Worm (Caenorhabditis elegans) whole organism, L3 larva: ENCODE measurements around the gene K12H4.5.

Experiments
- R02D3.7 ChIP-seq: fragments of 150-350 bp; optimal IDR thresholded peaks from 2 replicates; lab custom pipeline; 2014; ENCODE audit warnings: missing biosample characterization, missing genetic modification characterization
- aly-2 ChIP-seq: fragments of 150-350 bp; optimal IDR thresholded peaks from 2 replicates; lab custom pipeline; 2014; ENCODE audit warnings: missing biosample characterization, missing genetic modification characterization
- ceh-16 ChIP-seq: sonication (generic microtip); optimal IDR thresholded peaks from 2 replicates; lab custom pipeline; 2017; ENCODE audit warnings: missing biosample characterization, missing genetic modification characterization
- ceh-28 ChIP-seq: fragments of 150-350 bp; optimal IDR thresholded peaks from 2 replicates; lab custom pipeline; 2014; ENCODE audit warnings: missing biosample characterization, missing genetic modification reagents, missing genetic modification characterization
- ceh-82 ChIP-seq: fragments of 150-350 bp; optimal IDR thresholded peaks from 2 replicates; lab custom pipeline; 2014; ENCODE audit warnings: missing biosample characterization, missing genetic modification characterization
- ceh-9 ChIP-seq: sonication (generic microtip); optimal IDR thresholded peaks from 2 replicates; lab custom pipeline; 2018; ENCODE audit warnings: missing biosample characterization, missing genetic modification characterization
- daf-12 ChIP-seq: fragments of 150-350 bp; optimal IDR thresholded peaks from 2 replicates; lab custom pipeline; 2014; ENCODE audit warnings: missing biosample characterization, missing genetic modification reagents, missing genetic modification characterization
- egl-27 ChIP-seq: sonication (generic microtip); optimal IDR thresholded peaks from 4 replicates; lab custom pipeline; 2017; ENCODE audit warnings: missing biosample characterization, missing genetic modification reagents, missing genetic modification characterization
- elt-1 ChIP-seq: fragments of 150-350 bp; optimal IDR thresholded peaks from 2 replicates; lab custom pipeline; 2014; ENCODE audit warnings: missing biosample characterization, missing genetic modification characterization
- elt-2 ChIP-seq: sonication (generic microtip); optimal IDR thresholded peaks from 2 replicates; lab custom pipeline; 2016; ENCODE audit warnings: missing genetic modification reagents, mild to moderate bottlenecking, missing genetic modification characterization, missing compliant biosample characterization
- elt-3 ChIP-seq, 3 experiments: fragments of 150-350 bp in 1 of 3; sonication (generic microtip) in 2 of 3; optimal IDR thresholded peaks; 2 replicates in 2 of 3; 4 replicates in 1 of 3; lab custom pipeline; 2014 to 2017; ENCODE audit warnings: missing biosample characterization in 3 of 3, missing genetic modification characterization in 3 of 3
- eor-1 ChIP-seq, 2 experiments: fragments of 150-350 bp; optimal IDR thresholded peaks; 2 replicates each; lab custom pipeline; 2014 to 2018; ENCODE audit warnings: missing biosample characterization in 2 of 2, missing genetic modification characterization in 2 of 2
- fkh-2 ChIP-seq: fragments of 150-350 bp; optimal IDR thresholded peaks from 2 replicates; lab custom pipeline; 2014; ENCODE audit warnings: missing biosample characterization, missing genetic modification reagents, missing genetic modification characterization
- fos-1 ChIP-seq: fragments of 150-350 bp; optimal IDR thresholded peaks from 2 replicates; lab custom pipeline; 2014; ENCODE audit warnings: missing biosample characterization, missing genetic modification characterization
- hmg-11 ChIP-seq: sonication (generic microtip); optimal IDR thresholded peaks from 2 replicates; lab custom pipeline; 2016; ENCODE audit warnings: missing genetic modification characterization, missing compliant biosample characterization
- jun-1 ChIP-seq: fragments of 150-350 bp; optimal IDR thresholded peaks from 2 replicates; lab custom pipeline; 2014; ENCODE audit warnings: missing biosample characterization, missing genetic modification reagents, missing genetic modification characterization
- lin-39 ChIP-seq: fragments of 150-350 bp; optimal IDR thresholded peaks from 2 replicates; lab custom pipeline; 2018; ENCODE audit warnings: missing biosample characterization, missing genetic modification reagents, missing genetic modification characterization
- lsy-12 ChIP-seq: sonication (generic microtip); optimal IDR thresholded peaks from 2 replicates; lab custom pipeline; 2016; ENCODE audit warnings: mild to moderate bottlenecking, missing genetic modification characterization, missing compliant biosample characterization
- mdl-1 ChIP-seq: fragments of 150-350 bp; optimal IDR thresholded peaks from 2 replicates; lab custom pipeline; 2014; ENCODE audit warnings: missing biosample characterization, missing genetic modification characterization
- mml-1 ChIP-seq: fragments of 150-350 bp; sonication (generic microtip); optimal IDR thresholded peaks from 3 replicates; lab custom pipeline; 2014; ENCODE audit warnings: missing biosample characterization, missing genetic modification characterization
- nfya-1 ChIP-seq: sonication (generic microtip); optimal IDR thresholded peaks from 2 replicates; lab custom pipeline; 2017; ENCODE audit warnings: missing genetic modification characterization, mild to moderate bottlenecking, missing compliant biosample characterization, antibody characterized with exemption, moderate library complexity; ENCODE audit not compliant: insufficient read depth
- nhr-11 ChIP-seq: fragments of 150-350 bp; optimal IDR thresholded peaks from 2 replicates; lab custom pipeline; 2014; ENCODE audit warnings: missing biosample characterization, missing genetic modification characterization
- nhr-12 ChIP-seq: fragments of 150-350 bp; optimal IDR thresholded peaks from 2 replicates; lab custom pipeline; 2014; ENCODE audit warnings: missing biosample characterization, missing genetic modification characterization
- nhr-23 ChIP-seq: fragments of 150-350 bp; optimal IDR thresholded peaks from 2 replicates; lab custom pipeline; 2014; ENCODE audit warnings: missing biosample characterization, missing genetic modification reagents, missing genetic modification characterization
- nhr-25 ChIP-seq: sonication (generic microtip); optimal IDR thresholded peaks from 2 replicates; lab custom pipeline; 2017; ENCODE audit warnings: missing biosample characterization, missing genetic modification characterization
- nhr-28 ChIP-seq: fragments of 150-350 bp; optimal IDR thresholded peaks from 2 replicates; lab custom pipeline; 2014; ENCODE audit warnings: missing biosample characterization, missing genetic modification characterization
- nhr-43 ChIP-seq: sonication (generic microtip); optimal IDR thresholded peaks from 2 replicates; lab custom pipeline; 2016; ENCODE audit warnings: mild to moderate bottlenecking, missing genetic modification characterization, missing compliant biosample characterization; ENCODE audit not compliant: poor library complexity, severe bottlenecking
- nhr-76 ChIP-seq: fragments of 150-350 bp; sonication (generic microtip); optimal IDR thresholded peaks from 5 replicates; lab custom pipeline; 2014; ENCODE audit warnings: missing biosample characterization, missing genetic modification characterization
- nhr-77 ChIP-seq: fragments of 150-350 bp; optimal IDR thresholded peaks from 2 replicates; lab custom pipeline; 2014; ENCODE audit warnings: missing biosample characterization, missing genetic modification characterization
- pqm-1 ChIP-seq: fragments of 150-350 bp; optimal IDR thresholded peaks from 2 replicates; lab custom pipeline; 2017; ENCODE audit warnings: missing biosample characterization, missing genetic modification characterization, inconsistent platforms
- sea-2 ChIP-seq: fragments of 150-350 bp; sonication (generic microtip); optimal IDR thresholded peaks from 4 replicates; lab custom pipeline; 2014; ENCODE audit warnings: missing biosample characterization, missing genetic modification reagents, missing genetic modification characterization
- skn-1 ChIP-seq: fragments of 150-350 bp; optimal IDR thresholded peaks from 2 replicates; lab custom pipeline; 2014; ENCODE audit warnings: missing biosample characterization, missing genetic modification characterization
- snpc-4 ChIP-seq: fragments of 150-350 bp; optimal IDR thresholded peaks from 2 replicates; lab custom pipeline; 2014; ENCODE audit warnings: missing biosample characterization, missing genetic modification characterization
- tbx-2 ChIP-seq: sonication (generic microtip); optimal IDR thresholded peaks from 2 replicates; lab custom pipeline; 2016; ENCODE audit warnings: mild to moderate bottlenecking, missing genetic modification characterization, missing compliant biosample characterization
- unc-39 ChIP-seq: sonication (generic microtip); optimal IDR thresholded peaks from 4 replicates; lab custom pipeline; 2017; ENCODE audit warnings: missing biosample characterization, missing genetic modification characterization
- unc-62 ChIP-seq: fragments of 150-350 bp; sonication (generic microtip); optimal IDR thresholded peaks from 4 replicates; lab custom pipeline; 2014; ENCODE audit warnings: missing biosample characterization, missing genetic modification reagents, missing genetic modification characterization
- ztf-11 ChIP-seq: fragments of 150-350 bp; optimal IDR thresholded peaks from 2 replicates; lab custom pipeline; 2014; ENCODE audit warnings: missing biosample characterization, missing genetic modification characterization
- ztf-4 ChIP-seq: fragments of 150-350 bp; optimal IDR thresholded peaks from 2 replicates; lab custom pipeline; 2014; ENCODE audit warnings: missing biosample characterization, missing genetic modification characterization

Gene K12H4.5

DNA sequence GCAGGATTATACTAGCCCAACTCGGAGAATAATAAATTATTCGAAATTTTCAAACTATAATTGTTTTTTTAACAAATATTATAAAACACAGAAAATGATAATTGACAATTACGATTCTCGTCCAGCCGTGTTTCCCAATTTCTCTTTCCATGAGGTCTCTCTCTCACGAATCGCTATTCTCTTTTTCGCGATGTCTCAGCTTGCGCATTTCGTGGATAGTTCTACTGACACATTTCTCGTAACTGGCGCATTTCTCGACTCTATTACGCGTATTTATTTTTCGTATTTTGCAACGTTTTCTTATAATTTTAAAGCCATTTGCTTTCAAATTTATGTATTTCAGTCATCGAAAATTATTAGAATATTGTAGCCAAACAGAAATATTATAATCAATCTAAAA lies 503 bp upstream of the K12H4.5 start (continued):
- TF ChIP-seq fos-1 (tag; lab: Kevin White, UChicago) (peak; percentile 93), nhr-12 (tag; lab: Kevin White, UChicago) (no peak), ceh-28 (tag; lab: Kevin White, UChicago) (peak; percentile 93), elt-1 (peak; percentile 82), jun-1 (tag; lab: Kevin White, UChicago) (peak; percentile 97), unc-39 (tag; lab: Kevin White, UChicago) (no peak), lin-39 (tag; lab: Kevin White, UChicago) (peak; percentile 98), nhr-43 (peak; percentile 97), mdl-1 (tag; lab: Kevin White, UChicago) (peak; percentile 72), ceh-16 (tag; lab: Kevin White, UChicago) (peak; percentile 69), elt-3 (tag; optimal IDR thresholded peaks at IDR 0.05; lab: Kevin White, UChicago) (peak in 1 of 3 experiments; percentile 98), mml-1 (tag; lab: Kevin White, UChicago) (no peak), pqm-1 (peak; percentile 96), hmg-11 (peak; percentile 96), skn-1 (peak; percentile 92)
- TF ChIP-seq, all 47 proteins: peak for 38

DNA sequence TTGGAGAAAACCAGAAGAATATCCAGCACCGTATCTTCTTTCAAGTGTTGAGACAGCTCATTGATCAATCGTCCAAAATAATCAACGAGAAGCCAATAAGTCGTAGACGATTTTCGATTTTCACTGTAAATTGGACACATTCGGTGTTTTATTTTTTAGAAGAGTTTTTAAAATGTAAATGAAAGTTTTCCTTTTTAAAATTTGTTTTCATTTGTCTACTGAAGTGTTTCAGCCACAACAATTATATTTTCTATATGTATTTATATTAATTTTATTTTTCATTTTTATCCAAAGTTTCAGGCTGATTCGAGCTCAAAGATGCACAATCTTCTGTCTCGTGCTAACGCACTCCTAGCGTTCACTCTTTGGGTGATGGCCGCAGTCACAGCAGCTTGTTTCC lies 430 bp downstream of the K12H4.5 start, which contains the start of gene spcs-3:
Gene spcs-3, plus strand, starts transcription at position 301 of the 400 bp plus-strand sequence.
- TF ChIP-seq nfya-1 = no peak
- TF ChIP-seq mdl-1 (tag; lab: Kevin White, UChicago) = no peak
- TF ChIP-seq eor-1 (tag; optimal IDR thresholded peaks at IDR 0.05; lab: Kevin White, UChicago) = no peak
- TF ChIP-seq elt-1 = no peak
- no peak for TF ChIP-seq ceh-82 (tag; lab: Kevin White, UChicago)
- no peak for TF ChIP-seq hmg-11
- TF ChIP-seq fos-1 (tag; lab: Kevin White, UChicago) = no peak

DNA sequence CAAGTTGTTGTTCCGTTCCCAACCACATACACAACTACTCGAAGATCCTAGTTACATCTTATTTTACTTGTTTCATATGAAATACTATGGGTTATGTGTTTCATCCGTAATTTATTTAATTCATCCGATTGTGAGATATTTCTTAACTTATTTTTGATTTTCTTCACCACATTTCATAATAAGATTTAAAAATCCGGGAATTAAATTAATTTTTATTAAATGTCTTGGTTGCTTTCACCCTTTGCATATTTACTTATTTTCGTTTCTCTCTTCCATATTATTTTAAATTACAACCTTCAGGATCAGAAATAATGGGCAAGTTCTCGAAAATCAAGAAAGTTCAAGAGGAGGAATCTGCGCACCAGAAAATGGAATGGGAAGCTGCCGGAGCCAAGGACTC lies 1.4 kb downstream of the K12H4.5 start, which contains the start of gene K12H4.3:
Gene K12H4.3, plus strand, starts transcription at position 301 of the 400 bp plus-strand sequence.
- TF ChIP-seq nhr-11 (no peak), nhr-28 (tag; lab: Kevin White, UChicago) (no peak), mdl-1 (tag; lab: Kevin White, UChicago) (no peak), snpc-4 (tag; lab: Kevin White, UChicago) (no peak), nhr-43 (no peak), unc-62 (GFP tag; lab: Kevin White, UChicago) (no peak), nhr-76 (tag; lab: Kevin White, UChicago) (no peak), aly-2 (tag; lab: Kevin White, UChicago) (no peak), nhr-23 (tag; lab: Kevin White, UChicago) (no peak), skn-1 (no peak), ztf-11 (no peak), ceh-16 (tag; lab: Kevin White, UChicago) (no peak), nhr-25 (tag; lab: Kevin White, UChicago) (no peak), pqm-1 (no peak), ceh-9 (no peak), mml-1 (tag; lab: Kevin White, UChicago) (no peak), ztf-4 (tag; lab: Kevin White, UChicago) (no peak), daf-12 (tag; lab: Kevin White, UChicago) (no peak)

DNA sequence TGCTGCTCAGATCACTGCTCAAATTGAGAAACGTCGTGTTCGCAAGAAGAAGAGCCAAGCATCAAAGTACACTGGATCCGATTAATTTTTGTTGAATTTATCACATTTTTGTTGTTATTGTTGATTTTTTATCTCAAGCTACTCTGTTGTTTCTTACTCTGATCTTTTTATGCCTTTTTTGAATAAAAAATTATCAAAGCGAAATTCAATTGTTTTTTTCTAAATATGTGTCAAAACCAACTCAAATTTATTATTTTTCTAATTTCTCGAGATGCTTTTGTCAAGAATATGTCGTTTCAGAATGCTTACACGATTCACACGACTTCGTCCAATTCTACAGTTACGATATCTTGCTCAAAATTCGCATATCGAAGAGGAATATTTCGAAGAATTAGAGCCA lies 3.1 kb downstream of the K12H4.5 start, which contains the start of gene K12H4.2:
Gene K12H4.2, plus strand, starts transcription at position 301 of the 400 bp plus-strand sequence.
- no peak for TF ChIP-seq elt-1
- no peak for TF ChIP-seq fos-1 (tag; lab: Kevin White, UChicago)
- no peak for TF ChIP-seq tbx-2 (tag; lab: Kevin White, UChicago)
- TF ChIP-seq nhr-77 (tag; lab: Kevin White, UChicago) = no peak
- no peak for TF ChIP-seq nfya-1
- TF ChIP-seq elt-2 (tag; lab: Kevin White, UChicago) = no peak
- no peak for TF ChIP-seq egl-27 (tag; lab: Kevin White, UChicago)
- no peak for TF ChIP-seq lin-39 (tag; lab: Kevin White, UChicago)
- no peak for TF ChIP-seq mml-1 (tag; lab: Kevin White, UChicago)
- TF ChIP-seq R02D3.7 (tag; lab: Kevin White, UChicago) = no peak
- TF ChIP-seq nhr-25 (tag; lab: Kevin White, UChicago) = no peak
- no peak for TF ChIP-seq nhr-43
- TF ChIP-seq fkh-2 (tag; lab: Kevin White, UChicago) = no peak
- no peak for TF ChIP-seq lsy-12
- TF ChIP-seq aly-2 (tag; lab: Kevin White, UChicago) = no peak
- TF ChIP-seq sea-2 (GFP tag; lab: Kevin White, UChicago) = no peak
- TF ChIP-seq ceh-82 (tag; lab: Kevin White, UChicago) = no peak
- no peak for TF ChIP-seq skn-1
- TF ChIP-seq unc-39 (tag; lab: Kevin White, UChicago) = no peak
